Comparison of ENCODE assay signal across 8 worm cellular contexts in the genomic region with DNA sequence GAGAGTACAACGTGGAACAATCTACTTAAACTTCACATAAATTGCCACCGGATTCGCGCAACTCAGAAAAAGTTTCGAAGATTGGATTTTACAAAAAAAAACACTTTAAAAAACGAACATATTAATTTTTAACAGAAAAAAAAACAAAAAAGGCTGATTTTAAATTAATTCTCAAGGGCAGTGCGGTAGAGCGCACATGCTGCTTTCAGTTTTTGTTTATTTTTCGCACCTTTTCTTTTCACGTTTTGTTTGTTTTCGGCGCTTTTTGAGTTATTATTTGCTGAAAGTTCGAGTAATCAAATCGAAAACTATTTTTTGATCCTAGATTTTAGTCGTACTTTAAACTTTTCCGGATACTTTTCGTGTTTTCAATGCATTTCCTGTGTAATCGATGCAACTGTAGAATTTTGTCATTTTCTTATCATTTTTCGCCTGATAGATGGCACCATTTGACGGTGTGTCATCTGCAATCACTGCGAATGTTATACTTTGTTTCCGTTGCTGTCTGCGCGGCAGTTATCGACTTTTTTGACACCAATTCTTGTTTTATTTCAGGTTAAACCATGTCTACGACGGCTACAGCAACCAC.
TF ChIP-seq lines count a peak whose summit lies in the region.

TSS of gene F13H10.8 (plus strand) at position 556 of the 589 bp plus-strand sequence.

TF ChIP-seq in whole organism, L1 larva, 84 proteins besides CTCF, POLR2A, EP300 and RAD21 (continues in another document):
- TF ChIP-seq ceh-63 (GFP tag; optimal IDR thresholded peaks at IDR 0.05; lab: Kevin White, UChicago) (no peak), nhr-28 (tag; optimal IDR thresholded peaks at IDR 0.05; lab: Kevin White, UChicago) (no peak), lir-3 (tag; optimal IDR thresholded peaks at IDR 0.05; lab: Kevin White, UChicago; ENCODE audit: poor library complexity) (no peak), nhr-76 (tag; optimal IDR thresholded peaks at IDR 0.05; lab: Kevin White, UChicago) (no peak), grh-1 (GFP tag; IDR thresholded peaks at IDR 0.05; lab: Robert Waterston, UW) (no peak), lin-15B (tag; optimal IDR thresholded peaks at IDR 0.05; lab: Kevin White, UChicago) (peak; percentile 18), lsy-2 (tag; optimal IDR thresholded peaks at IDR 0.05; lab: Kevin White, UChicago) (peak; percentile 9 to 50), alr-1 (tag; optimal IDR thresholded peaks at IDR 0.05; lab: Kevin White, UChicago; ENCODE audit: borderline replicate concordance) (no peak), tbx-2 (tag; optimal IDR thresholded peaks at IDR 0.05; lab: Kevin White, UChicago) (peak; percentile 60), nhr-84 (tag; optimal IDR thresholded peaks at IDR 0.05; lab: Kevin White, UChicago) (no peak)

TF ChIP-seq in whole organism, L2 larva, 48 proteins besides CTCF, POLR2A, EP300 and RAD21 (continues in another document):
- TF ChIP-seq fos-1 (tag; optimal IDR thresholded peaks at IDR 0.05; lab: Kevin White, UChicago) (peak; percentile 93), lsy-2 (tag; optimal IDR thresholded peaks at IDR 0.05; lab: Kevin White, UChicago) (peak in 1 of 2 experiments; percentile 42), elt-3 (tag; optimal IDR thresholded peaks at IDR 0.05; lab: Kevin White, UChicago) (no peak), R02D3.7 (tag; optimal IDR thresholded peaks at IDR 0.05; lab: Kevin White, UChicago) (no peak), nhr-12 (tag; optimal IDR thresholded peaks at IDR 0.05; lab: Kevin White, UChicago) (no peak), nhr-11 (tag; optimal IDR thresholded peaks at IDR 0.05; lab: Kevin White, UChicago) (no peak), F13H6.1 (tag; optimal IDR thresholded peaks at IDR 0.05; lab: Kevin White, UChicago) (peak; percentile 33), peb-1 (tag; optimal IDR thresholded peaks at IDR 0.05; lab: Kevin White, UChicago) (no peak), unc-62 (GFP tag; optimal IDR thresholded peaks at IDR 0.05; lab: Kevin White, UChicago) (no peak), mbf-1 (tag; optimal IDR thresholded peaks at IDR 0.05; lab: Kevin White, UChicago) (no peak), nhr-25 (tag; optimal IDR thresholded peaks at IDR 0.05; lab: Kevin White, UChicago) (peak; percentile 0)

TF ChIP-seq in whole organism, L3 larva, 47 proteins besides CTCF, POLR2A, EP300 and RAD21:
- TF ChIP-seq elt-2 (tag; optimal IDR thresholded peaks at IDR 0.05; lab: Kevin White, UChicago) (peak; percentile 76), lin-15B (tag; optimal IDR thresholded peaks at IDR 0.05; lab: Kevin White, UChicago) (peak; percentile 25), snpc-4 (tag; optimal IDR thresholded peaks at IDR 0.05; lab: Kevin White, UChicago) (peak; percentile 28), pha-4 (tag; optimal IDR thresholded peaks at IDR 0.05; lab: Kevin White, UChicago) (peak; percentile 93), pqm-1 (tag; optimal IDR thresholded peaks at IDR 0.05; lab: Kevin White, UChicago) (peak; percentile 3), hmg-11 (tag; optimal IDR thresholded peaks at IDR 0.05; lab: Kevin White, UChicago) (peak; percentile 58), ceh-9 (tag; optimal IDR thresholded peaks at IDR 0.05; lab: Kevin White, UChicago) (no peak), nhr-76 (tag; optimal IDR thresholded peaks at IDR 0.05; lab: Kevin White, UChicago) (no peak), nfya-1 (tag; optimal IDR thresholded peaks at IDR 0.05; lab: Kevin White, UChicago; ENCODE audit: insufficient read depth) (peak; percentile 31), sea-2 (GFP tag; optimal IDR thresholded peaks at IDR 0.05; lab: Kevin White, UChicago) (no peak), nhr-25 (tag; optimal IDR thresholded peaks at IDR 0.05; lab: Kevin White, UChicago) (peak; percentile 21)

TF ChIP-seq in whole organism, L4 larva, 104 proteins besides CTCF, POLR2A, EP300 and RAD21 (continues in another document):
- TF ChIP-seq mes-2 (tag; optimal IDR thresholded peaks at IDR 0.05; lab: Kevin White, UChicago; ENCODE audit: poor library complexity, severe bottlenecking) (peak; percentile 32), nhr-28 (tag; optimal IDR thresholded peaks at IDR 0.05; lab: Kevin White, UChicago) (peak; percentile 69), mxl-3 (GFP tag; optimal IDR thresholded peaks at IDR 0.05; lab: Kevin White, UChicago) (peak; percentile 7), dve-1 (tag; optimal IDR thresholded peaks at IDR 0.05; lab: Kevin White, UChicago; ENCODE audit: insufficient read depth) (peak; percentile 66), mep-1 (tag; optimal IDR thresholded peaks at IDR 0.05; lab: Kevin White, UChicago) (peak; percentile 21), lin-1 (GFP tag; IDR thresholded peaks at IDR 0.05; lab: Robert Waterston, UW) (0 out of 2 replicates have a peak, but pooled peaks have one; percentile 51), R02D3.7 (tag; optimal IDR thresholded peaks at IDR 0.05; lab: Kevin White, UChicago) (no peak), daf-16 (GFP tag; optimal IDR thresholded peaks at IDR 0.05; lab: Kevin White, UChicago) (no peak), daf-16 (tag; optimal IDR thresholded peaks at IDR 0.05; lab: Kevin White, UChicago) (peak; percentile 66), mdl-1 (tag; optimal IDR thresholded peaks at IDR 0.05; lab: Kevin White, UChicago) (peak in 1 of 2 experiments; percentile 44)

TF ChIP-seq in whole organism, early embryonic, 17 proteins besides CTCF, POLR2A, EP300 and RAD21:
- no peak for TF ChIP-seq ama-1 (optimal IDR thresholded peaks at IDR 0.05; lab: Kevin White, UChicago)
- peak; percentile 12 for TF ChIP-seq F13C5.2 (tag; optimal IDR thresholded peaks at IDR 0.05; lab: Kevin White, UChicago)

TF ChIP-seq in whole organism, late embryonic, 69 proteins besides CTCF, POLR2A, EP300 and RAD21:
- TF ChIP-seq elt-2 (tag; optimal IDR thresholded peaks at IDR 0.05; lab: Kevin White, UChicago) (peak; percentile 73), ztf-16 (tag; optimal IDR thresholded peaks at IDR 0.05; lab: Kevin White, UChicago) (no peak), sox-2 (GFP tag; IDR thresholded peaks at IDR 0.05; lab: Robert Waterston, UW) (no peak), tbx-7 (tag; optimal IDR thresholded peaks at IDR 0.05; lab: Kevin White, UChicago) (peak; percentile 25), ceh-14 (tag; optimal IDR thresholded peaks at IDR 0.05; lab: Kevin White, UChicago) (peak; percentile 14), tbx-2 (tag; optimal IDR thresholded peaks at IDR 0.05; lab: Kevin White, UChicago) (peak; percentile 37), ceh-22 (tag; optimal IDR thresholded peaks at IDR 0.05; lab: Kevin White, UChicago) (no peak), unc-42 (tag; optimal IDR thresholded peaks at IDR 0.05; lab: Kevin White, UChicago) (peak; percentile 82), pag-3 (tag; optimal IDR thresholded peaks at IDR 0.05; lab: Kevin White, UChicago; ENCODE audit: borderline replicate concordance) (no peak), pros-1 (tag; optimal IDR thresholded peaks at IDR 0.05; lab: Kevin White, UChicago) (no peak)

TF ChIP-seq in whole organism, mixed stage, embryonic, 35 proteins besides CTCF, POLR2A, EP300 and RAD21:
- TF ChIP-seq ces-1 (GFP tag; optimal IDR thresholded peaks at IDR 0.05; lab: Kevin White, UChicago) (peak; percentile 76), lsy-2 (tag; optimal IDR thresholded peaks at IDR 0.05; lab: Kevin White, UChicago) (peak; percentile 7), ceh-39 (tag; optimal IDR thresholded peaks at IDR 0.05; lab: Kevin White, UChicago) (no peak), mep-1 (tag; optimal IDR thresholded peaks at IDR 0.05; lab: Kevin White, UChicago) (peak; percentile 38)

TF ChIP-seq in whole organism, young adult, 124 proteins besides CTCF, POLR2A, EP300 and RAD21 (continues in another document):
- TF ChIP-seq attf-5 (GFP tag; optimal IDR thresholded peaks at IDR 0.05; lab: Kevin White, UChicago) (peak; percentile 52), egrh-3 (GFP tag; IDR thresholded peaks at IDR 0.05; lab: Robert Waterston, UW) (no peak), pbrm-1 (GFP tag; IDR thresholded peaks at IDR 0.05; lab: Robert Waterston, UW) (no peak), hlh-12 (tag; optimal IDR thresholded peaks at IDR 0.05; lab: Kevin White, UChicago) (no peak), ceh-27 (GFP tag; optimal IDR thresholded peaks at IDR 0.05; lab: Kevin White, UChicago) (no peak), repo-1 (tag; optimal IDR thresholded peaks at IDR 0.05; lab: Kevin White, UChicago) (no peak), nhr-80 (tag; optimal IDR thresholded peaks at IDR 0.05; lab: Kevin White, UChicago) (peak; percentile 85), lag-1 (GFP tag; IDR thresholded peaks at IDR 0.05; lab: Robert Waterston, UW) (no peak), cebp-2 (GFP tag; IDR thresholded peaks at IDR 0.05; lab: Robert Waterston, UW) (no peak), ets-4 (GFP tag; optimal IDR thresholded peaks at IDR 0.05; lab: Kevin White, UChicago) (peak; percentile 16), F22D6.2 (tag; optimal IDR thresholded peaks at IDR 0.05; lab: Kevin White, UChicago) (no peak), dox-1 (GFP tag; IDR thresholded peaks at IDR 0.05; lab: Robert Waterston, UW) (peak; percentile 8; the same call in 1 of the 2 replicates), zfh-2 (GFP tag; conservative IDR thresholded peaks at IDR 0.05; lab: Robert Waterston, UW) (no peak), gei-17 (GFP tag; optimal IDR thresholded peaks at IDR 0.05; lab: Kevin White, UChicago) (no peak), Y67H2A.10 (GFP tag; conservative IDR thresholded peaks at IDR 0.05; lab: Robert Waterston, UW) (no peak), nhr-179 (tag; optimal IDR thresholded peaks at IDR 0.05; lab: Kevin White, UChicago) (no peak), ztf-22 (GFP tag; optimal IDR thresholded peaks at IDR 0.05; lab: Kevin White, UChicago) (no peak), let-607 (tag; optimal IDR thresholded peaks at IDR 0.05; lab: Kevin White, UChicago) (peak; percentile 13 to 15), B0336.3 (GFP tag; IDR thresholded peaks at IDR 0.05; lab: Robert Waterston, UW) (no peak), F37B4.10 (GFP tag; IDR thresholded peaks at IDR 0.05; lab: Robert Waterston, UW) (no peak), F23B12.7 (tag; optimal IDR thresholded peaks at IDR 0.05; lab: Kevin White, UChicago; ENCODE audit: insufficient read depth) (peak; percentile 39), ztf-25 (GFP tag; IDR thresholded peaks at IDR 0.05; lab: Robert Waterston, UW) (no peak), F57A8.1 (GFP tag; optimal IDR thresholded peaks at IDR 0.05; lab: Kevin White, UChicago) (no peak), snpc-1.1 (tag; optimal IDR thresholded peaks at IDR 0.05; lab: Kevin White, UChicago; ENCODE audit: insufficient read depth) (no peak), F33H1.4 (GFP tag; IDR thresholded peaks at IDR 0.05; lab: Robert Waterston, UW) (no peak), nhr-120 (GFP tag; IDR thresholded peaks at IDR 0.05; lab: Robert Waterston, UW) (no peak), nfya-1 (tag; optimal IDR thresholded peaks at IDR 0.05; lab: Kevin White, UChicago; ENCODE audit: borderline replicate concordance, insufficient read depth) (no peak), lin-35 (GFP tag; optimal IDR thresholded peaks at IDR 0.05; lab: Kevin White, UChicago) (peak in 1 of 3 experiments; percentile 23), snpc-3.4 (tag; optimal IDR thresholded peaks at IDR 0.05; lab: Kevin White, UChicago) (no peak), lsy-27 (tag; optimal IDR thresholded peaks at IDR 0.05; lab: Kevin White, UChicago; ENCODE audit: borderline replicate concordance, insufficient read depth) (no peak)
